Fruit fly (Drosophila melanogaster): Measurements from ENCODE around the gene CG42749.

dm6 chrX:5332259-5332862 is 36.5 kb downstream of the CG42749 start, which contains the start of gene CanB:
- no peak for TF ChIP-seq dmrt93B (GFP tag; optimal IDR thresholded peaks at IDR 0.05)
- TF ChIP-seq OdsH (GFP tag; optimal IDR thresholded peaks at IDR 0.05) = no peak
- TF ChIP-seq N (GFP tag; optimal IDR thresholded peaks at IDR 0.05) = no peak
- no peak for TF ChIP-seq lola (GFP tag; optimal IDR thresholded peaks at IDR 0.05)
- TF ChIP-seq Hr78 (GFP tag; optimal IDR thresholded peaks at IDR 0.05) = no peak
- TF ChIP-seq usp (GFP tag; optimal IDR thresholded peaks at IDR 0.05) = no peak
